Worm (Caenorhabditis elegans) whole organism, late embryonic: ENCODE results near the gene cest-31.

Experiments used
- ahr-1 ChIP-seq: sonication (generic microtip); optimal IDR thresholded peaks from 2 replicates; lab custom pipeline; 2016; ENCODE audit warnings: missing genetic modification characterization, missing compliant biosample characterization
- ama-1 ChIP-seq: fragments of 150-350 bp; optimal IDR thresholded peaks from 2 replicates; lab custom pipeline; 2014
- ceh-19 ChIP-seq: fragments of 200-800 bp; sonication (Bioruptor generic); optimal IDR thresholded peaks from 2 replicates; lab custom pipeline; 2018; ENCODE audit warnings: mild to moderate bottlenecking, missing genetic modification characterization, missing compliant biosample characterization
- fkh-10 ChIP-seq: fragments of 150-350 bp; optimal IDR thresholded peaks from 2 replicates; lab custom pipeline; 2014; ENCODE audit warnings: missing biosample characterization, missing genetic modification reagents, missing genetic modification characterization
- unc-42 ChIP-seq: sonication (generic microtip); optimal IDR thresholded peaks from 2 replicates; lab custom pipeline; 2016; ENCODE audit warnings: missing genotype, missing genetic modification characterization, missing compliant biosample characterization

DNA sequence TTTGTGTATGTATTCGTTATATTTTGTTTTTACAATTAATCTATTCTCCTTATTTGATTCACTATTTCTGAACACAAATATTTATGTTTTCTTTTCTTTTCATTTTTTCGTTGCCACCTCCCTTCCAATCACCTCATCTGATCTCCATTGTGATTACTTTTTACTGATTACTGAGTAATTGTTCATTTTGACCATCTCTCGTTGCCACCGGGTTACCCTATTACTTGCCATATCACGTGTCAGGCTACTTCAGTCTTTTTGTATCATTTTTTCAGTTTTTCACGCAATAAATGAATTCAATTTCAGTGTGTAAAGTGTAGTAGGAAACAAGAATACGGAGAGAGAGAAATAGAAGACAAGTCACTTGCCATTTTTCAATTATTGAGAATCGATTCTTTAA lies 22.0 kb upstream of the cest-31 start, which contains the start of gene T10H9.8:
- TF ChIP-seq unc-42 (tag; lab: Kevin White, UChicago) (no peak), ama-1 (no peak), fkh-10 (GFP tag; lab: Kevin White, UChicago) (no peak), ceh-19 (GFP tag; lab: Kevin White, UChicago) (no peak), ahr-1 (tag; lab: Kevin White, UChicago) (no peak)
